Fruit fly (Drosophila melanogaster) whole organism, embryonic: ENCODE results near the gene Polr3E.

Experiments
- Atf6 ChIP-seq: fragments of 200-800 bp; sonication (Bioruptor generic); IDR thresholded peaks from 2 replicates; pipeline ENCODE4 v1.3.6; 2022; ENCODE audit warnings: missing biosample characterization, missing genetic modification characterization
- Awh ChIP-seq: fragments of 200-800 bp; sonication (Bioruptor generic); IDR thresholded peaks from 2 replicates; pipeline ENCODE4, ENCODE4 v1.3.6; 2022; ENCODE audit warnings: missing biosample characterization, missing genetic modification characterization
- CG10209 ChIP-seq: fragments of 200-800 bp; sonication (Bioruptor generic); optimal IDR thresholded peaks from 3 replicates; lab custom pipeline; 2017; ENCODE audit warnings: missing biosample characterization, mild to moderate bottlenecking, missing genetic modification characterization, missing genetic modification reagents
- CG10321 ChIP-seq: fragments of 200-800 bp; sonication (Bioruptor generic); IDR thresholded peaks from 2 replicates; pipeline ENCODE4 v1.3.6; 2022; ENCODE audit warnings: missing biosample characterization, missing genetic modification characterization
- CG10543 ChIP-seq: fragments of 200-800 bp; sonication (Bioruptor generic); optimal IDR thresholded peaks from 3 replicates; lab custom pipeline; 2017; ENCODE audit warnings: missing biosample characterization, mild to moderate bottlenecking, missing genetic modification characterization, moderate library complexity
- CG11504 ChIP-seq: fragments of 200-800 bp; sonication (Bioruptor generic); optimal IDR thresholded peaks from 3 replicates; lab custom pipeline; 2019; ENCODE audit warnings: missing biosample characterization, mild to moderate bottlenecking, missing genetic modification characterization, moderate library complexity
- CG12219 ChIP-seq: fragments of 200-800 bp; sonication (Bioruptor generic); optimal IDR thresholded peaks from 3 replicates; lab custom pipeline; 2018; ENCODE audit warnings: missing biosample characterization, mild to moderate bottlenecking, missing genetic modification characterization
- CG14050 ChIP-seq: fragments of 200-800 bp; sonication (Bioruptor generic); IDR thresholded peaks from 3 replicates; pipeline ENCODE4 v1.3.6; 2022; ENCODE audit warnings: missing biosample characterization, missing genetic modification characterization
- CG17186 ChIP-seq: fragments of 200-800 bp; sonication (Bioruptor generic); optimal IDR thresholded peaks from 3 replicates; lab custom pipeline; 2017; ENCODE audit warnings: missing biosample characterization, missing genetic modification reagents, missing genetic modification characterization
- CG17361 ChIP-seq: fragments of 200-800 bp; sonication (Bioruptor generic); IDR thresholded peaks from 3 replicates; pipeline ENCODE4 v1.3.6; 2022; ENCODE audit warnings: missing biosample characterization, missing genetic modification characterization
- CG2678 ChIP-seq: fragments of 200-800 bp; sonication (Bioruptor generic); optimal IDR thresholded peaks from 3 replicates; lab custom pipeline; 2019; ENCODE audit warnings: missing biosample characterization, mild to moderate bottlenecking, missing genetic modification characterization, moderate library complexity
- CG30403 ChIP-seq: fragments of 200-800 bp; sonication (Bioruptor generic); optimal IDR thresholded peaks from 3 replicates; lab custom pipeline; 2016; ENCODE audit warnings: missing biosample characterization, missing genetic modification characterization
- CG31224 ChIP-seq: fragments of 200-800 bp; sonication (Bioruptor generic); IDR thresholded peaks from 2 replicates; pipeline ENCODE4 v1.3.6; 2022; ENCODE audit warnings: missing biosample characterization, missing genetic modification characterization
- CG4820 ChIP-seq: fragments of 200-800 bp; sonication (Bioruptor generic); optimal IDR thresholded peaks from 3 replicates; lab custom pipeline; 2016; ENCODE audit warnings: missing biosample characterization, missing genetic modification characterization
- CG5180 ChIP-seq: fragments of 200-800 bp; sonication (Bioruptor generic); optimal IDR thresholded peaks from 3 replicates; lab custom pipeline; 2017; ENCODE audit warnings: missing biosample characterization, missing genetic modification characterization, mild to moderate bottlenecking, moderate library complexity, missing genetic modification reagents
- CG6689 ChIP-seq: fragments of 200-800 bp; sonication (Bioruptor generic); IDR thresholded peaks from 2 replicates; pipeline ENCODE4 v1.3.6; 2022; ENCODE audit warnings: missing biosample characterization, missing genetic modification characterization
- CG7556 ChIP-seq: fragments of 200-800 bp; sonication (Bioruptor generic); optimal IDR thresholded peaks from 2 replicates; lab custom pipeline; 2017; ENCODE audit warnings: missing biosample characterization, mild to moderate bottlenecking, missing genetic modification characterization
- CG8388 ChIP-seq: fragments of 200-800 bp; sonication (Bioruptor generic); optimal IDR thresholded peaks from 2 replicates; lab custom pipeline; 2019; ENCODE audit warnings: missing biosample characterization, mild to moderate bottlenecking, missing genetic modification characterization, moderate library complexity
- CG8944 ChIP-seq: fragments of 200-800 bp; sonication (Bioruptor generic); optimal IDR thresholded peaks from 3 replicates; lab custom pipeline; 2016; ENCODE audit warnings: missing biosample characterization, missing genetic modification characterization
- CG9797 ChIP-seq: fragments of 200-800 bp; sonication (Bioruptor generic); optimal IDR thresholded peaks from 3 replicates; lab custom pipeline; 2018; ENCODE audit warnings: missing biosample characterization, mild to moderate bottlenecking, missing genetic modification characterization
- D19B ChIP-seq: fragments of 200-800 bp; sonication (Bioruptor generic); optimal IDR thresholded peaks from 2 replicates; lab custom pipeline; 2017; ENCODE audit warnings: missing biosample characterization, mild to moderate bottlenecking, missing genetic modification characterization
- Doc2 ChIP-seq: fragments of 200-800 bp; sonication (Bioruptor generic); IDR thresholded peaks from 2 replicates; pipeline ENCODE4 v1.3.6; 2022; ENCODE audit warnings: missing biosample characterization, missing genetic modification characterization
- Fer3 ChIP-seq: fragments of 200-800 bp; sonication (Bioruptor generic); optimal IDR thresholded peaks from 2 replicates; lab custom pipeline; 2018; ENCODE audit warnings: missing biosample characterization, mild to moderate bottlenecking, missing genetic modification characterization, moderate library complexity
- Lhr ChIP-seq: fragments of 200-800 bp; sonication (Bioruptor generic); optimal IDR thresholded peaks from 3 replicates; lab custom pipeline; 2017; ENCODE audit warnings: mild to moderate bottlenecking, missing biosample characterization, missing genetic modification reagents, missing genetic modification characterization
- Lim3 ChIP-seq: fragments of 200-800 bp; sonication (Bioruptor generic); IDR thresholded peaks from 2 replicates; pipeline ENCODE4 v1.3.6; 2022; ENCODE audit warnings: missing biosample characterization, missing genetic modification characterization
- MBD-R2 ChIP-seq: fragments of 200-800 bp; sonication (Bioruptor generic); IDR thresholded peaks from 2 replicates; pipeline ENCODE4 v1.3.6; 2022; ENCODE audit warnings: missing biosample characterization, missing genetic modification characterization
- MTF-1 ChIP-seq: fragments of 200-800 bp; sonication (Bioruptor generic); optimal IDR thresholded peaks from 2 replicates; lab custom pipeline; 2018; ENCODE audit warnings: missing biosample characterization, mild to moderate bottlenecking, missing genetic modification characterization, borderline replicate concordance
- Meics ChIP-seq: fragments of 200-800 bp; sonication (Bioruptor generic); optimal IDR thresholded peaks from 2 replicates; lab custom pipeline; 2017; ENCODE audit warnings: missing biosample characterization, mild to moderate bottlenecking, missing genetic modification characterization
- NK7.1 ChIP-seq: fragments of 200-800 bp; sonication (Bioruptor generic); optimal IDR thresholded peaks from 3 replicates; lab custom pipeline; 2016; ENCODE audit warnings: missing biosample characterization, missing genetic modification characterization
- Sox100B ChIP-seq: fragments of 200-800 bp; sonication (Bioruptor generic); optimal IDR thresholded peaks from 3 replicates; lab custom pipeline; 2018; ENCODE audit warnings: missing biosample characterization, mild to moderate bottlenecking, missing genetic modification characterization
- ap ChIP-seq: fragments of 200-800 bp; sonication (Bioruptor generic); IDR thresholded peaks from 2 replicates; pipeline ENCODE4 v1.3.6; 2022; ENCODE audit warnings: missing biosample characterization, missing genetic modification characterization
- bab2 ChIP-seq: fragments of 200-800 bp; sonication (Bioruptor generic); optimal IDR thresholded peaks from 2 replicates; lab custom pipeline; 2016; ENCODE audit warnings: missing biosample characterization, missing genetic modification characterization
- bsh ChIP-seq, 2 experiments: fragments of 200-800 bp; sonication (Bioruptor generic); optimal IDR thresholded peaks; 2 replicates each; lab custom pipeline; 2017 to 2018; ENCODE audit warnings: mild to moderate bottlenecking in 2 of 2, missing biosample characterization in 2 of 2, missing genetic modification characterization in 2 of 2, moderate library complexity in 1 of 2
- dmrt11E ChIP-seq: fragments of 200-800 bp; sonication (Bioruptor generic); optimal IDR thresholded peaks from 3 replicates; lab custom pipeline; 2018; ENCODE audit warnings: missing biosample characterization, mild to moderate bottlenecking, missing genetic modification characterization, moderate library complexity
- hkb ChIP-seq, 2 experiments: fragments of 200-800 bp in 1 of 2; fragments of >200 bp in 1 of 2; sonication (Bioruptor generic) in 1 of 2; IDR thresholded peaks in 1 of 2; optimal IDR thresholded peaks in 1 of 2; 2 replicates each; pipeline versions ENCODE4 v1.3.6 to Lab custom; 2017 to 2022; ENCODE audit warnings: missing biosample characterization in 1 of 2, missing genetic modification characterization in 1 of 2
- jing ChIP-seq: fragments of 200-800 bp; sonication (Bioruptor generic); optimal IDR thresholded peaks from 2 replicates; lab custom pipeline; 2018; ENCODE audit warnings: missing biosample characterization, mild to moderate bottlenecking, missing genetic modification characterization
- kah ChIP-seq: fragments of 200-800 bp; sonication (Bioruptor generic); optimal IDR thresholded peaks from 2 replicates; lab custom pipeline; 2018; ENCODE audit warnings: missing biosample characterization, mild to moderate bottlenecking, missing genetic modification characterization
- maf-S ChIP-seq: fragments of 200-800 bp; sonication (Bioruptor generic); optimal IDR thresholded peaks from 2 replicates; lab custom pipeline; 2016; ENCODE audit warnings: missing biosample characterization, missing genetic modification characterization
- mirr ChIP-seq: fragments of 200-800 bp; sonication (Bioruptor generic); optimal IDR thresholded peaks from 3 replicates; lab custom pipeline; 2018; ENCODE audit warnings: missing biosample characterization, mild to moderate bottlenecking, missing genetic modification characterization
- phol ChIP-seq: fragments of 200-800 bp; sonication (Bioruptor generic); optimal IDR thresholded peaks from 3 replicates; lab custom pipeline; 2018; ENCODE audit warnings: missing biosample characterization, mild to moderate bottlenecking, missing genetic modification characterization, moderate library complexity
- prd ChIP-seq, 3 experiments: fragments of >200 bp in 2 of 3; fragments of 200-800 bp in 1 of 3; sonication (Bioruptor generic) in 1 of 3; optimal IDR thresholded peaks in 2 of 3; IDR thresholded peaks in 1 of 3; 2 replicates in 2 of 3; 3 replicates in 1 of 3; pipeline versions ENCODE4 v1.3.6 to Lab custom; 2017 to 2022; ENCODE audit warnings: missing biosample characterization in 1 of 3, missing genetic modification characterization in 1 of 3
- row ChIP-seq: fragments of 200-800 bp; sonication (Bioruptor generic); IDR thresholded peaks from 3 replicates; pipeline ENCODE4 v1.3.6; 2022; ENCODE audit warnings: missing biosample characterization, missing genetic modification characterization
- schlank ChIP-seq: fragments of 200-800 bp; sonication (Bioruptor generic); optimal IDR thresholded peaks from 2 replicates; lab custom pipeline; 2018; ENCODE audit warnings: missing biosample characterization, mild to moderate bottlenecking, missing genetic modification characterization
- seq ChIP-seq: fragments of 200-800 bp; sonication (Bioruptor generic); IDR thresholded peaks from 2 replicates; pipeline ENCODE4 v1.3.6; 2022; ENCODE audit warnings: missing biosample characterization, missing genetic modification characterization
- tap ChIP-seq: fragments of 200-800 bp; optimal IDR thresholded peaks from 3 replicates; lab custom pipeline; 2019; ENCODE audit warnings: missing biosample characterization, mild to moderate bottlenecking, missing genetic modification characterization, moderate library complexity
- tio ChIP-seq: fragments of 200-800 bp; sonication (Bioruptor generic); optimal IDR thresholded peaks from 2 replicates; lab custom pipeline; 2017; ENCODE audit warnings: missing biosample characterization, missing genetic modification characterization, inconsistent platforms
- vfl ChIP-seq: fragments of 200-800 bp; sonication (Bioruptor generic); optimal IDR thresholded peaks from 2 replicates; lab custom pipeline; 2016; ENCODE audit warnings: missing biosample characterization, missing genetic modification characterization
- zen ChIP-seq: fragments of 200-800 bp; sonication (Bioruptor generic); optimal IDR thresholded peaks from 3 replicates; lab custom pipeline; 2018; ENCODE audit warnings: missing biosample characterization, mild to moderate bottlenecking, missing genetic modification characterization, moderate library complexity

The Polr3E gene

dm6 chr3L:21010846-21011607 lies 20.6 kb upstream of the Polr3E start (continued):
- TF ChIP-seq prd (optimal IDR thresholded peaks at IDR 0.05; lab: Kevin White, UChicago), result no peak
- TF ChIP-seq prd (GFP tag; IDR thresholded peaks at IDR 0.05; lab: Robert Waterston, UW), result peak; percentile 48; the same call in 1 of the 3 replicates
- no peak for TF ChIP-seq MBD-R2 (GFP tag; lab: Robert Waterston, UW)
- 0 out of 3 replicates have a peak, but pooled peaks have one; percentile 17 for TF ChIP-seq CG17361
- TF ChIP-seq Sox100B (GFP tag; lab: Kevin White, UChicago), result peak; percentile 45
- TF ChIP-seq NK7.1, result no peak
- no peak for TF ChIP-seq Lhr
- no peak for TF ChIP-seq kah
- TF ChIP-seq CG12219 (GFP tag; lab: Kevin White, UChicago), result no peak
- TF ChIP-seq ap (GFP tag; lab: Robert Waterston, UW), result no peak
- no peak for TF ChIP-seq MTF-1
- peak; percentile 30 for TF ChIP-seq phol (tag; lab: Kevin White, UChicago)
- peak; percentile 32 for TF ChIP-seq D19B (GFP tag; lab: Kevin White, UChicago)
- TF ChIP-seq bab2 (GFP tag; lab: Kevin White, UChicago), result peak; percentile 3
- no peak for TF ChIP-seq CG10209 (GFP tag; lab: Kevin White, UChicago)
- TF ChIP-seq CG8944 (GFP tag; lab: Kevin White, UChicago), result no peak
- TF ChIP-seq CG9797 (GFP tag; lab: Kevin White, UChicago), result no peak
- TF ChIP-seq row (GFP tag; lab: Robert Waterston, UW), result peak; percentile 37; the same call in 2 of the 3 replicates
- no peak for TF ChIP-seq vfl (GFP tag; lab: Kevin White, UChicago)
- TF ChIP-seq CG17186 (GFP tag; lab: Kevin White, UChicago), result no peak
- TF ChIP-seq CG10321 (GFP tag; lab: Robert Waterston, UW), result no peak; the same call in 1 of the 2 replicates
- TF ChIP-seq tap (tag; lab: Kevin White, UChicago), result no peak
- TF ChIP-seq hkb (optimal IDR thresholded peaks at IDR 0.05; lab: Kevin White, UChicago), result no peak
- 0 out of 2 replicates have a peak, but pooled peaks have one; percentile 20 for TF ChIP-seq hkb (GFP tag; IDR thresholded peaks at IDR 0.05; lab: Robert Waterston, UW)
- TF ChIP-seq CG7556 (GFP tag; lab: Kevin White, UChicago), result no peak
- peak; percentile 25; the same call in 1 of the 2 replicates for TF ChIP-seq CG6689 (GFP tag; lab: Robert Waterston, UW)
- no peak for TF ChIP-seq schlank (tag; lab: Kevin White, UChicago)
- TF ChIP-seq CG2678 (tag; lab: Kevin White, UChicago), result peak; percentile 60
- TF ChIP-seq zen (tag; lab: Kevin White, UChicago), result peak; percentile 72
- no peak for TF ChIP-seq Lim3 (GFP tag; lab: Robert Waterston, UW)
- no peak for TF ChIP-seq CG10543 (GFP tag; lab: Kevin White, UChicago)
- peak; percentile 64 for TF ChIP-seq Meics (GFP tag; lab: Kevin White, UChicago)
- TF ChIP-seq tio, result peak; percentile 6
- no peak for TF ChIP-seq CG31224
- no peak for TF ChIP-seq CG8388 (GFP tag; lab: Kevin White, UChicago)
- TF ChIP-seq seq (GFP tag; lab: Robert Waterston, UW), result peak; percentile 16; the same call in 1 of the 2 replicates
- TF ChIP-seq maf-S (GFP tag; lab: Kevin White, UChicago), result no peak
- peak; percentile 53 for TF ChIP-seq CG11504 (tag; lab: Kevin White, UChicago)
- TF ChIP-seq CG5180, result no peak
- no peak for TF ChIP-seq Fer3 (tag; lab: Kevin White, UChicago)
- TF ChIP-seq CG30403 (GFP tag; lab: Kevin White, UChicago), result peak; percentile 8
- peak; percentile 57 for TF ChIP-seq Atf6 (GFP tag; lab: Robert Waterston, UW)
- no peak for TF ChIP-seq dmrt11E (tag; lab: Kevin White, UChicago)
- no peak for TF ChIP-seq CG4820 (GFP tag; lab: Kevin White, UChicago)
- TF ChIP-seq jing (GFP tag; lab: Kevin White, UChicago), result no peak
- TF ChIP-seq bsh (GFP tag; optimal IDR thresholded peaks at IDR 0.05; lab: Kevin White, UChicago), result no peak
- peak; percentile 63 for TF ChIP-seq mirr
- no peak for TF ChIP-seq Awh (GFP tag; lab: Robert Waterston, UW)
- no peak for TF ChIP-seq CG14050 (GFP tag; lab: Robert Waterston, UW)
- TF ChIP-seq Doc2 (GFP tag; lab: Robert Waterston, UW), result no peak
